Fruit fly (Drosophila melanogaster): ENCODE measurements around the gene Ulp1.
A peak's percentile ranks its signal among the peaks of the same experiment; 100 is the strongest.

Ulp1 gene

DNA sequence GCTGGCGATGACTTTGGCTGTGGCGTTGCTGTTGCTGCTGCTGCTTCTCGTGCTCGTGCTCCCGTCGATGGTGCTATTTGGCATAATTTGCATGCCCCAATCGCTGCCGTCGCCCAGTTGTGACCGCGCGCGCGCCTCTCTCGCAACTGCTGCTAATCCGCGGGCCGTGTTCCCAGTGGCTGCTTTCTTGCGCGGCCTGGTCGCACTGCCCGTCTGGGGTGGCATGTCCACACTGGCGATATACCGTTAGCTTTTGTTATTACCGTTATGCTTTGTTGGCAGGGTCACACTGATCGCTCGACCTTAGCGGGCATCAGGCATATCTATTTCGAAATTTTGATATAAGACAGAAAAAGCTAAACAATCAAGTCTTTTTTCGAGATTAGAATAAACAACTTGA lies 6.4 kb downstream of the Ulp1 start, which contains the start of gene CG7990 (continued):
- no peak for TF ChIP-seq Hr78 (GFP tag; optimal IDR thresholded peaks at IDR 0.05)
- TF ChIP-seq CG10209 (GFP tag; optimal IDR thresholded peaks at IDR 0.05), result no peak
- no peak for TF ChIP-seq ase (GFP tag; IDR thresholded peaks at IDR 0.05)
- TF ChIP-seq CG16779 (GFP tag; IDR thresholded peaks at IDR 0.05), result no peak
- TF ChIP-seq CG15696 (tag; optimal IDR thresholded peaks at IDR 0.05), result no peak
- peak; percentile 45 for TF ChIP-seq CG10462 (GFP tag; optimal IDR thresholded peaks at IDR 0.05)
- no peak for TF ChIP-seq abd-A (tag; optimal IDR thresholded peaks at IDR 0.05)
- TF ChIP-seq ham (GFP tag; IDR thresholded peaks at IDR 0.05), result no peak
- no peak for TF ChIP-seq CG8924 (tag; optimal IDR thresholded peaks at IDR 0.05)
- TF ChIP-seq en (GFP tag; optimal IDR thresholded peaks at IDR 0.05), result no peak
- TF ChIP-seq pzg (GFP tag; optimal IDR thresholded peaks at IDR 0.05), result peak; percentile 73
- no peak for TF ChIP-seq jumu (GFP tag; optimal IDR thresholded peaks at IDR 0.05)
- TF ChIP-seq al (GFP tag; IDR thresholded peaks at IDR 0.05), result no peak
- no peak for TF ChIP-seq CG18599 (GFP tag; optimal IDR thresholded peaks at IDR 0.05)
- TF ChIP-seq Ets97D (GFP tag; optimal IDR thresholded peaks at IDR 0.05), result peak; percentile 32
- no peak for TF ChIP-seq CG3847 (GFP tag; IDR thresholded peaks at IDR 0.05)
- no peak for TF ChIP-seq tio (GFP tag; optimal IDR thresholded peaks at IDR 0.05)
- TF ChIP-seq esg (GFP tag; conservative IDR thresholded peaks at IDR 0.05), result no peak
- no peak for TF ChIP-seq ATbp (GFP tag; optimal IDR thresholded peaks at IDR 0.05)
- TF ChIP-seq sc (optimal IDR thresholded peaks at IDR 0.05), result no peak
- no peak for TF ChIP-seq sc (GFP tag; optimal IDR thresholded peaks at IDR 0.05)
- no peak for TF ChIP-seq Awh (GFP tag; IDR thresholded peaks at IDR 0.05)
- TF ChIP-seq fu2 (GFP tag; optimal IDR thresholded peaks at IDR 0.05), result no peak
- TF ChIP-seq Doc3 (GFP tag; IDR thresholded peaks at IDR 0.05; ENCODE audit: partially characterized antibody), result no peak
- peak; percentile 35 for TF ChIP-seq ftz-f1 (GFP tag; optimal IDR thresholded peaks at IDR 0.05)
- TF ChIP-seq BEAF-32 (GFP tag; optimal IDR thresholded peaks at IDR 0.05), result peak; percentile 30
- no peak for TF ChIP-seq CG1647 (GFP tag; optimal IDR thresholded peaks at IDR 0.05)
- no peak for TF ChIP-seq Camta (GFP tag; optimal IDR thresholded peaks at IDR 0.05)
- TF ChIP-seq CG8089 (GFP tag; optimal IDR thresholded peaks at IDR 0.05), result no peak
- no peak for TF ChIP-seq CG11723 (GFP tag; optimal IDR thresholded peaks at IDR 0.05)
- no peak for TF ChIP-seq HLH54F (GFP tag; optimal IDR thresholded peaks at IDR 0.05)
- TF ChIP-seq onecut (GFP tag; IDR thresholded peaks at IDR 0.05), result no peak
- TF ChIP-seq CG4404 (GFP tag; IDR thresholded peaks at IDR 0.05), result no peak
- no peak for TF ChIP-seq CG9215 (GFP tag; IDR thresholded peaks at IDR 0.05)
- TF ChIP-seq CG11695 (GFP tag; IDR thresholded peaks at IDR 0.05), result no peak
- TF ChIP-seq CG14667 (GFP tag; IDR thresholded peaks at IDR 0.05), result no peak
- peak; percentile 75 for TF ChIP-seq gfzf (GFP tag; optimal IDR thresholded peaks at IDR 0.05)
- TF ChIP-seq wdn (GFP tag; IDR thresholded peaks at IDR 0.05), result no peak
- no peak for TF ChIP-seq CG15601 (tag; optimal IDR thresholded peaks at IDR 0.05)
- no peak for TF ChIP-seq CG4707 (GFP tag; optimal IDR thresholded peaks at IDR 0.05)
- no peak for TF ChIP-seq bowl (GFP tag; IDR thresholded peaks at IDR 0.05)
- peak; percentile 43 for TF ChIP-seq amos (GFP tag; IDR thresholded peaks at IDR 0.05; ENCODE audit: partially characterized antibody)
- TF ChIP-seq tna (GFP tag; IDR thresholded peaks at IDR 0.05; ENCODE audit: partially characterized antibody), result 0 out of 2 replicates have a peak, but pooled peaks have one; percentile 15
- no peak for TF ChIP-seq CG33557 (GFP tag; optimal IDR thresholded peaks at IDR 0.05)
- TF ChIP-seq CG15073 (GFP tag; optimal IDR thresholded peaks at IDR 0.05), result no peak
- TF ChIP-seq CG10959 (GFP tag; IDR thresholded peaks at IDR 0.05), result no peak
- no peak for TF ChIP-seq salm (tag; optimal IDR thresholded peaks at IDR 0.05)
- TF ChIP-seq scrt (GFP tag; optimal IDR thresholded peaks at IDR 0.05), result no peak
- no peak for TF ChIP-seq pnt (GFP tag; optimal IDR thresholded peaks at IDR 0.05)
- TF ChIP-seq sqz (GFP tag; optimal IDR thresholded peaks at IDR 0.05), result no peak
- TF ChIP-seq Kr (GFP tag; optimal IDR thresholded peaks at IDR 0.05), result no peak

Data from whole organism, embryonic.